Worm (Caenorhabditis elegans) whole organism, midembryonic: ENCODE data around the gene srd-51.

ENCODE experiments used
- T22C8.4 ChIP-seq: fragments of 200-800 bp; sonication (Bioruptor generic); IDR thresholded peaks from 2 replicates; pipeline ENCODE4 v1.3.6; 2022; ENCODE audit warnings: missing genetic modification characterization, missing compliant biosample characterization
- flt-1 ChIP-seq: fragments of 200-800 bp; sonication (Bioruptor generic); IDR thresholded peaks from 2 replicates; pipeline ENCODE4 v1.3.6; 2022; ENCODE audit warnings: missing genetic modification characterization, missing compliant biosample characterization
- tab-1 ChIP-seq: fragments of 200-800 bp; sonication (Bioruptor generic); IDR thresholded peaks from 2 replicates; pipeline ENCODE4 v1.3.6; 2022; ENCODE audit warnings: missing genetic modification characterization, missing compliant biosample characterization
- ztf-23 ChIP-seq: fragments of 200-800 bp; sonication (Bioruptor generic); IDR thresholded peaks from 2 replicates; pipeline ENCODE4 v1.3.6; 2022; ENCODE audit warnings: missing genetic modification reagents, missing genetic modification characterization, missing compliant biosample characterization
- ztf-29 ChIP-seq: fragments of 200-800 bp; sonication (Bioruptor generic); IDR thresholded peaks from 2 replicates; pipeline ENCODE4 v1.3.6; 2022; ENCODE audit warnings: missing genetic modification reagents, missing genetic modification characterization, missing compliant biosample characterization

- TF ChIP-seq flt-1 (GFP tag; lab: Robert Waterston, UW) (no peak), T22C8.4 (GFP tag; lab: Robert Waterston, UW) (no peak), tab-1 (GFP tag; lab: Robert Waterston, UW) (no peak), ztf-29 (GFP tag; lab: Robert Waterston, UW) (no peak), ztf-23 (GFP tag; lab: Robert Waterston, UW) (no peak)
Observed at ce11 chrX:13484813-13485212, at the start of gene srd-51.
